Worm (Caenorhabditis elegans) whole organism, midembryonic: ENCODE results near the gene B0416.4.

ENCODE experiments used
- klf-2 ChIP-seq: fragments of 200-800 bp; sonication (Bioruptor generic); conservative IDR thresholded peaks from 2 replicates; pipeline ENCODE4 v1.3.6; 2022; ENCODE audit warnings: missing genetic modification reagents, missing genetic modification characterization, missing compliant biosample characterization
- ref-1 ChIP-seq: fragments of 200-800 bp; sonication (Bioruptor generic); conservative IDR thresholded peaks from 2 replicates; pipeline ENCODE4 v1.3.6; 2022; ENCODE audit warnings: missing genetic modification reagents, missing genetic modification characterization, missing compliant biosample characterization
- tab-1 ChIP-seq: fragments of 200-800 bp; sonication (Bioruptor generic); IDR thresholded peaks from 2 replicates; pipeline ENCODE4 v1.3.6; 2022; ENCODE audit warnings: missing genetic modification characterization, missing compliant biosample characterization
- ztf-29 ChIP-seq: fragments of 200-800 bp; sonication (Bioruptor generic); IDR thresholded peaks from 2 replicates; pipeline ENCODE4 v1.3.6; 2022; ENCODE audit warnings: missing genetic modification reagents, missing genetic modification characterization, missing compliant biosample characterization

DNA sequence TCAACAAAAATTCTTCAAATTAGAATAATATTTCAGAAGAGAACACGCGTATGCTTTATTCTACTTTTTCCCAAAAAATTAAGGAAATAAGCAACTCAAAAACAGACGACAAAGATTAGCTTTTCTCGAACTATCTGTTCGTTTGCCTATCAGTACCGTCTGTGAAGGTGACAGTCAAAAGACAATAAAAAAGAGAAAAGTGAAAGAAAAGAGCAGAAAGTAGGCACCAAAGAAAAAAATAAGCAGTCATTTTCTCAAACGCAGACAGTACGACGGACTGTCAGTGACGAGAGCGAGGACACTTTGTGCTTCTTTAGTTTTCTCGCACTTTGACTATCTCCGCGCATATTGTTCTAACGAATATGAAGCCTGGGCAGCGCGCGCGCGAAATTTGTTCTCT is 12.2 kb upstream of the B0416.4 start:
- TF ChIP-seq tab-1 (GFP tag; lab: Robert Waterston, UW) (no peak), ref-1 (GFP tag; lab: Robert Waterston, UW) (no peak), klf-2 (GFP tag; lab: Robert Waterston, UW) (no peak), ztf-29 (no peak)
